Fruit fly (Drosophila melanogaster): Measurements from ENCODE around the gene ArgRS.
A peak's percentile ranks its signal among the peaks of the same experiment; 100 is the strongest.

The ArgRS gene

DNA sequence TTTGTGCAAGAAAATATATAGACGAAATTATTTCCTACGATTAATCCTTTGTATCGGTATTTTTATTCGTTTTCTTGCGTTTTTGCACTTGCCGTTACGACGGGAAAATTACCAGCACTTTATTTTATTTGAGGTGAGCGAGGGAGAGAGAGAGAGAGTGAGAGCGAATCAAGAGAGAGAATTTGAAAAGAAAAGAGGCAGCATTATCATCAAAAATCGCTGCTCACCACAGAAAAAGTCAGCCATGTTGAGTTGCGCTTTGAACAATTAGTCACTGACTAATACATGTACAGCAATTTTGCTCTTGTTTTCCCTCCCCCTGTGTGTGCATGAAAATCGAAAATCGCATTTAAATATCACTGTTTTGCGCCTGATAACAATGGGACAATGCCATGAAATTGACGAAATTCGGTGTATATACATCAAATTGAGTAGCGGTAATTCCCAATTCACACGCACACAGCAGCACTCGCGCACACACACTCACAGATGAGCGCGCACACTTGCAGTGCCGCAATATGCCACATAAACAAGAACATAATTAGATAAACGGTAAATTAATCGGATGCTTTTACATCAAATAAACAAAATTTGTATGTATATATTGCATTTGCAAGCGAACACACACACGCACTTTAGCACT is 9.2 kb downstream of the ArgRS start (continued):
- TF ChIP-seq toy (GFP tag; IDR thresholded peaks at IDR 0.05): no peak
- TF ChIP-seq nom (GFP tag; optimal IDR thresholded peaks at IDR 0.05): peak; percentile 57
- TF ChIP-seq pros (GFP tag; optimal IDR thresholded peaks at IDR 0.05): no peak
- TF ChIP-seq CG6654 (GFP tag; optimal IDR thresholded peaks at IDR 0.05): no peak
- no peak for TF ChIP-seq Dp (GFP tag; optimal IDR thresholded peaks at IDR 0.05)
- no peak for TF ChIP-seq CG33213 (GFP tag; optimal IDR thresholded peaks at IDR 0.05)
- TF ChIP-seq Hr3 (GFP tag; optimal IDR thresholded peaks at IDR 0.05): no peak
- TF ChIP-seq CG10565 (GFP tag; optimal IDR thresholded peaks at IDR 0.05): no peak
- no peak for TF ChIP-seq CG6765 (GFP tag; optimal IDR thresholded peaks at IDR 0.05)
- no peak for TF ChIP-seq CG3163 (GFP tag; optimal IDR thresholded peaks at IDR 0.05)
- peak; percentile 55 for TF ChIP-seq D19B (GFP tag; optimal IDR thresholded peaks at IDR 0.05)
- no peak for TF ChIP-seq CG16815 (GFP tag; optimal IDR thresholded peaks at IDR 0.05)
- TF ChIP-seq Nf-YB (GFP tag; optimal IDR thresholded peaks at IDR 0.05): peak; percentile 16
- no peak for TF ChIP-seq unpg (GFP tag; optimal IDR thresholded peaks at IDR 0.05)
- TF ChIP-seq inv (GFP tag; IDR thresholded peaks at IDR 0.05; ENCODE audit: partially characterized antibody): no peak
- TF ChIP-seq row (GFP tag; IDR thresholded peaks at IDR 0.05): peak; percentile 18; the same call in 1 of the 3 replicates
- TF ChIP-seq nerfin-1 (tag; optimal IDR thresholded peaks at IDR 0.05): peak; percentile 75
- no peak for TF ChIP-seq esg (GFP tag; conservative IDR thresholded peaks at IDR 0.05)
- peak; percentile 89 to 96 for TF ChIP-seq Trl (optimal IDR thresholded peaks at IDR 0.05)
- TF ChIP-seq Trl (GFP tag; optimal IDR thresholded peaks at IDR 0.05): peak; percentile 5
- no peak for TF ChIP-seq Nf-YA (GFP tag; IDR thresholded peaks at IDR 0.05)
- TF ChIP-seq yki (optimal IDR thresholded peaks at IDR 0.05): peak; percentile 28
- 0 out of 2 replicates have a peak, but pooled peaks have one; percentile 9 for TF ChIP-seq crol (GFP tag; IDR thresholded peaks at IDR 0.05)
- TF ChIP-seq YL-1 (GFP tag; optimal IDR thresholded peaks at IDR 0.05): peak; percentile 44
- no peak for TF ChIP-seq Camta (GFP tag; optimal IDR thresholded peaks at IDR 0.05)
- no peak for TF ChIP-seq gfzf (GFP tag; optimal IDR thresholded peaks at IDR 0.05)
- no peak for TF ChIP-seq Fer1 (GFP tag; optimal IDR thresholded peaks at IDR 0.05)
- TF ChIP-seq CG2875 (GFP tag; optimal IDR thresholded peaks at IDR 0.05): no peak
- TF ChIP-seq slp2 (GFP tag; optimal IDR thresholded peaks at IDR 0.05): no peak
- TF ChIP-seq dm (GFP tag; optimal IDR thresholded peaks at IDR 0.05): no peak
- peak; percentile 95 for TF ChIP-seq cg (GFP tag; optimal IDR thresholded peaks at IDR 0.05)
- TF ChIP-seq dmrt99B (tag; optimal IDR thresholded peaks at IDR 0.05): no peak
- TF ChIP-seq CG13123 (GFP tag; optimal IDR thresholded peaks at IDR 0.05): no peak
- no peak for TF ChIP-seq Myb (GFP tag; optimal IDR thresholded peaks at IDR 0.05)
- peak; percentile 79 for TF ChIP-seq CG32767 (GFP tag; IDR thresholded peaks at IDR 0.05)
- TF ChIP-seq CG6854 (GFP tag; optimal IDR thresholded peaks at IDR 0.05): no peak
- TF ChIP-seq Sox100B (GFP tag; optimal IDR thresholded peaks at IDR 0.05): no peak
- TF ChIP-seq H2.0 (GFP tag; IDR thresholded peaks at IDR 0.05): no peak
- TF ChIP-seq Adf1 (GFP tag; IDR thresholded peaks at IDR 0.05): no peak
- no peak for TF ChIP-seq dmrt11E (tag; optimal IDR thresholded peaks at IDR 0.05)
- TF ChIP-seq Hr39 (optimal IDR thresholded peaks at IDR 0.05): no peak
- TF ChIP-seq al (GFP tag; IDR thresholded peaks at IDR 0.05): no peak
- no peak for TF ChIP-seq bcd (GFP tag; optimal IDR thresholded peaks at IDR 0.05)
- peak in 1 of 2 experiments; percentile 13 for TF ChIP-seq tll (GFP tag; optimal IDR thresholded peaks at IDR 0.05)
- TF ChIP-seq ttk (GFP tag; IDR thresholded peaks at IDR 0.05): no peak
- no peak for TF ChIP-seq CG14050 (GFP tag; IDR thresholded peaks at IDR 0.05)
- no peak for TF ChIP-seq amos (GFP tag; IDR thresholded peaks at IDR 0.05; ENCODE audit: partially characterized antibody)
- TF ChIP-seq zfh2 (GFP tag; optimal IDR thresholded peaks at IDR 0.05): no peak
- no peak for TF ChIP-seq ara (GFP tag; IDR thresholded peaks at IDR 0.05)
- TF ChIP-seq CG16779 (GFP tag; IDR thresholded peaks at IDR 0.05): no peak
- TF ChIP-seq CG18262 (tag; optimal IDR thresholded peaks at IDR 0.05): no peak
